Fruit fly (Drosophila melanogaster) whole organism, embryonic: ENCODE results near the gene Pvr.

Experiments
- Antp ChIP-seq: fragments of 200-800 bp; sonication (Bioruptor generic); optimal IDR thresholded peaks from 3 replicates; lab custom pipeline; 2016; ENCODE audit warnings: missing biosample characterization, missing genetic modification characterization
- CG1024 ChIP-seq: fragments of 200-800 bp; sonication (Bioruptor generic); IDR thresholded peaks from 2 replicates; pipeline ENCODE4 v1.3.6; 2022; ENCODE audit warnings: missing biosample characterization, missing genetic modification characterization
- CG10959 ChIP-seq: fragments of 200-800 bp; sonication (Bioruptor generic); IDR thresholded peaks from 2 replicates; pipeline ENCODE4 v1.3.6; 2022; ENCODE audit warnings: missing biosample characterization, missing genetic modification characterization
- CG12071 ChIP-seq: fragments of 200-800 bp; sonication (Bioruptor generic); optimal IDR thresholded peaks from 3 replicates; lab custom pipeline; 2018; ENCODE audit warnings: missing biosample characterization, mild to moderate bottlenecking, missing genetic modification characterization
- CG12299 ChIP-seq: fragments of 200-800 bp; sonication (Bioruptor generic); optimal IDR thresholded peaks from 2 replicates; lab custom pipeline; 2018; ENCODE audit warnings: missing biosample characterization, mild to moderate bottlenecking, missing genetic modification characterization
- CG1233 ChIP-seq: fragments of 200-800 bp; sonication (Bioruptor generic); optimal IDR thresholded peaks from 4 replicates; lab custom pipeline; 2018; ENCODE audit warnings: missing biosample characterization, mild to moderate bottlenecking, missing genetic modification characterization
- CG13123 ChIP-seq: fragments of 200-800 bp; sonication (Bioruptor generic); optimal IDR thresholded peaks from 2 replicates; lab custom pipeline; 2016; ENCODE audit warnings: missing biosample characterization, missing genetic modification characterization
- CG13624 ChIP-seq: fragments of 200-800 bp; sonication (Bioruptor generic); optimal IDR thresholded peaks from 2 replicates; lab custom pipeline; 2016; ENCODE audit warnings: missing biosample characterization, missing genetic modification characterization
- CG14710 ChIP-seq: fragments of 200-800 bp; sonication (Bioruptor generic); optimal IDR thresholded peaks from 3 replicates; lab custom pipeline; 2019; ENCODE audit warnings: missing biosample characterization, mild to moderate bottlenecking, missing genetic modification characterization, moderate library complexity
- CG14860 ChIP-seq: fragments of 200-800 bp; sonication (Bioruptor generic); IDR thresholded peaks from 3 replicates; pipeline ENCODE4 v1.3.6; 2022; ENCODE audit warnings: missing biosample characterization, missing genetic modification characterization; ENCODE audit not compliant: partially characterized antibody
- CG14965 ChIP-seq: fragments of 200-800 bp; sonication (Bioruptor generic); optimal IDR thresholded peaks from 2 replicates; lab custom pipeline; 2016; ENCODE audit warnings: missing biosample characterization, missing genetic modification characterization, borderline replicate concordance
- CG15011 ChIP-seq: fragments of 200-800 bp; sonication (Bioruptor generic); optimal IDR thresholded peaks from 3 replicates; lab custom pipeline; 2018; ENCODE audit warnings: missing biosample characterization, mild to moderate bottlenecking, missing genetic modification characterization
- CG15479 ChIP-seq: fragments of 200-800 bp; sonication (Bioruptor generic); optimal IDR thresholded peaks from 3 replicates; lab custom pipeline; 2019; ENCODE audit warnings: missing biosample characterization, mild to moderate bottlenecking, missing genetic modification characterization, moderate library complexity
- CG1603 ChIP-seq: fragments of 200-800 bp; sonication (Bioruptor generic); optimal IDR thresholded peaks from 2 replicates; lab custom pipeline; 2019; ENCODE audit warnings: missing biosample characterization, mild to moderate bottlenecking, missing genetic modification characterization, moderate library complexity
- CG2199 ChIP-seq: fragments of 200-800 bp; sonication (Bioruptor generic); IDR thresholded peaks from 3 replicates; pipeline ENCODE4 v1.3.6; 2022; ENCODE audit warnings: missing biosample characterization, missing genetic modification characterization
- CG31388 ChIP-seq: fragments of 200-800 bp; sonication (Bioruptor generic); optimal IDR thresholded peaks from 2 replicates; lab custom pipeline; 2016; ENCODE audit warnings: missing biosample characterization, missing genetic modification characterization
- CG33213 ChIP-seq: fragments of 200-800 bp; sonication (Bioruptor generic); optimal IDR thresholded peaks from 3 replicates; lab custom pipeline; 2016; ENCODE audit warnings: missing biosample characterization, missing genetic modification characterization
- CG3726 ChIP-seq: fragments of 200-800 bp; sonication (Bioruptor generic); IDR thresholded peaks from 3 replicates; pipeline ENCODE4, ENCODE4 v1.3.6; 2022; ENCODE audit warnings: missing biosample characterization, missing genetic modification characterization
- CG3995 ChIP-seq: fragments of 200-800 bp; sonication (Bioruptor generic); optimal IDR thresholded peaks from 3 replicates; lab custom pipeline; 2016; ENCODE audit warnings: missing biosample characterization, missing genetic modification characterization
- CG6813 ChIP-seq: fragments of 200-800 bp; sonication (Bioruptor generic); optimal IDR thresholded peaks from 2 replicates; lab custom pipeline; 2017; ENCODE audit warnings: missing biosample characterization, missing genetic modification characterization, mild to moderate bottlenecking, moderate library complexity, missing genetic modification reagents
- CG7745 ChIP-seq: fragments of 200-800 bp; sonication (Bioruptor generic); optimal IDR thresholded peaks from 2 replicates; lab custom pipeline; 2018; ENCODE audit warnings: missing biosample characterization, mild to moderate bottlenecking, missing genetic modification characterization, moderate library complexity
- Camta ChIP-seq: fragments of 200-800 bp; sonication (Bioruptor generic); optimal IDR thresholded peaks from 2 replicates; lab custom pipeline; 2016; ENCODE audit warnings: missing biosample characterization, missing genetic modification characterization
- Dip3 ChIP-seq: fragments of 200-800 bp; sonication (Bioruptor generic); optimal IDR thresholded peaks from 3 replicates; lab custom pipeline; 2016; ENCODE audit warnings: missing biosample characterization, missing genetic modification characterization
- E2f1 ChIP-seq: fragments of 200-800 bp; sonication (Bioruptor generic); IDR thresholded peaks from 2 replicates; pipeline ENCODE4 v1.3.6; 2022; ENCODE audit warnings: missing biosample characterization, missing genetic modification characterization
- Elba2 ChIP-seq: fragments of 200-800 bp; sonication (Bioruptor generic); optimal IDR thresholded peaks from 3 replicates; lab custom pipeline; 2016; ENCODE audit warnings: missing biosample characterization, missing genetic modification characterization
- Ets97D ChIP-seq: fragments of 200-800 bp; sonication (Bioruptor generic); optimal IDR thresholded peaks from 3 replicates; lab custom pipeline; 2016; ENCODE audit warnings: missing biosample characterization, missing genetic modification characterization
- Sin3A ChIP-seq: fragments of >200 bp; optimal IDR thresholded peaks from 2 replicates; lab custom pipeline; 2018
- TFAM ChIP-seq: fragments of 200-800 bp; sonication (Bioruptor generic); optimal IDR thresholded peaks from 2 replicates; lab custom pipeline; 2017; ENCODE audit warnings: missing biosample characterization, missing genetic modification characterization, inconsistent platforms
- Vsx1 ChIP-seq: fragments of 200-800 bp; sonication (Bioruptor generic); optimal IDR thresholded peaks from 2 replicates; lab custom pipeline; 2017; ENCODE audit warnings: missing biosample characterization, mild to moderate bottlenecking, missing genetic modification characterization, missing genetic modification reagents
- ato ChIP-seq: fragments of 200-800 bp; sonication (Bioruptor generic); IDR thresholded peaks from 2 replicates; pipeline ENCODE4 v1.3.6; 2022; ENCODE audit warnings: missing biosample characterization, missing genetic modification characterization; ENCODE audit not compliant: partially characterized antibody
- cato ChIP-seq: fragments of 200-800 bp; sonication (Bioruptor generic); optimal IDR thresholded peaks from 2 replicates; lab custom pipeline; 2016; ENCODE audit warnings: missing biosample characterization, missing genetic modification characterization, borderline replicate concordance
- chinmo ChIP-seq: fragments of 200-800 bp; sonication (Bioruptor generic); IDR thresholded peaks from 4 replicates; pipeline ENCODE4 v1.3.6; 2022; ENCODE audit warnings: missing biosample characterization, missing genetic modification characterization; ENCODE audit not compliant: partially characterized antibody
- chm ChIP-seq: fragments of 200-800 bp; sonication (Bioruptor generic); IDR thresholded peaks from 2 replicates; pipeline ENCODE4 v1.3.6; 2022; ENCODE audit warnings: missing biosample characterization, missing genetic modification characterization
- croc ChIP-seq: fragments of 200-800 bp; sonication (Bioruptor generic); conservative IDR thresholded peaks from 3 replicates; pipeline ENCODE4 v1.3.6; 2022; ENCODE audit warnings: missing biosample characterization, missing genetic modification characterization
- crol ChIP-seq: fragments of 200-800 bp; sonication (Bioruptor generic); IDR thresholded peaks from 2 replicates; pipeline ENCODE4 v1.3.6; 2022; ENCODE audit warnings: missing biosample characterization, missing genetic modification characterization
- danr ChIP-seq: fragments of 200-800 bp; sonication (Bioruptor generic); IDR thresholded peaks from 2 replicates; pipeline ENCODE4 v1.3.6; 2022; ENCODE audit warnings: missing biosample characterization, missing genetic modification characterization
- dati ChIP-seq: fragments of 200-800 bp; sonication (Bioruptor generic); IDR thresholded peaks from 2 replicates; pipeline ENCODE4 v1.3.6; 2022; ENCODE audit warnings: missing biosample characterization, missing genetic modification characterization
- dmrt99B ChIP-seq: fragments of 200-800 bp; sonication (Bioruptor generic); optimal IDR thresholded peaks from 2 replicates; lab custom pipeline; 2018; ENCODE audit warnings: missing biosample characterization, mild to moderate bottlenecking, missing genetic modification characterization, moderate library complexity
- fd64A ChIP-seq: fragments of 200-800 bp; sonication (Bioruptor generic); optimal IDR thresholded peaks from 3 replicates; lab custom pipeline; 2018; ENCODE audit warnings: missing biosample characterization, mild to moderate bottlenecking, missing genetic modification characterization
- gem ChIP-seq: fragments of 200-800 bp; sonication (Bioruptor generic); optimal IDR thresholded peaks from 2 replicates; lab custom pipeline; 2019; ENCODE audit warnings: missing biosample characterization, mild to moderate bottlenecking, missing genetic modification characterization, moderate library complexity
- her ChIP-seq: fragments of 200-800 bp; sonication (Bioruptor generic); optimal IDR thresholded peaks from 2 replicates; lab custom pipeline; 2016; ENCODE audit warnings: missing biosample characterization, missing genetic modification characterization
- ind ChIP-seq: fragments of 200-800 bp; sonication (Bioruptor generic); optimal IDR thresholded peaks from 3 replicates; lab custom pipeline; 2016; ENCODE audit warnings: missing biosample characterization, missing genetic modification characterization
- oc ChIP-seq: fragments of 200-800 bp; sonication (Bioruptor generic); optimal IDR thresholded peaks from 2 replicates; lab custom pipeline; 2018; ENCODE audit warnings: missing biosample characterization, mild to moderate bottlenecking, missing genetic modification characterization, moderate library complexity
- odd ChIP-seq: fragments of 200-800 bp; sonication (Bioruptor generic); optimal IDR thresholded peaks from 2 replicates; lab custom pipeline; 2017; ENCODE audit warnings: missing biosample characterization, mild to moderate bottlenecking, missing genetic modification characterization
- pros ChIP-seq: fragments of 200-800 bp; sonication (Bioruptor generic); optimal IDR thresholded peaks from 3 replicates; lab custom pipeline; 2019; ENCODE audit warnings: missing biosample characterization, mild to moderate bottlenecking, missing genetic modification characterization, moderate library complexity
- sqz ChIP-seq: fragments of 200-800 bp; sonication (Bioruptor generic); optimal IDR thresholded peaks from 3 replicates; lab custom pipeline; 2018; ENCODE audit warnings: missing biosample characterization, mild to moderate bottlenecking, missing genetic modification characterization
- tll ChIP-seq, 2 experiments: fragments of 200-800 bp in 1 of 2; fragments of >200 bp in 1 of 2; sonication (Bioruptor generic) in 1 of 2; optimal IDR thresholded peaks; 2 replicates each; lab custom pipeline; 2017 to 2019; ENCODE audit warnings: missing biosample characterization in 2 of 2, missing genetic modification characterization in 2 of 2, mild to moderate bottlenecking in 1 of 2, moderate library complexity in 1 of 2
- twi ChIP-seq: fragments of 200-800 bp; optimal IDR thresholded peaks from 2 replicates; lab custom pipeline; 2019; ENCODE audit warnings: missing biosample characterization, mild to moderate bottlenecking, missing genetic modification characterization, moderate library complexity
- zen ChIP-seq: fragments of 200-800 bp; sonication (Bioruptor generic); optimal IDR thresholded peaks from 3 replicates; lab custom pipeline; 2018; ENCODE audit warnings: missing biosample characterization, mild to moderate bottlenecking, missing genetic modification characterization, moderate library complexity

Pvr gene

dm6 chr2L:8276880-8277279, 37.2 kb upstream of the Pvr start (continued):
- TF ChIP-seq crol (GFP tag; lab: Robert Waterston, UW) (peak; percentile 61), CG13624 (GFP tag; lab: Kevin White, UChicago) (peak; percentile 12), croc (GFP tag; lab: Robert Waterston, UW) (no peak), chinmo (peak; percentile 62; the same call in 1 of the 4 replicates)

dm6 chr2L:8276287-8276686, 36.6 kb upstream of the Pvr start:
- TF ChIP-seq chm (GFP tag; lab: Robert Waterston, UW): 0 out of 2 replicates have a peak, but pooled peaks have one; percentile 45
- no peak for TF ChIP-seq CG33213
- no peak for TF ChIP-seq fd64A (GFP tag; lab: Kevin White, UChicago)
- peak; percentile 97 for TF ChIP-seq zen (tag; lab: Kevin White, UChicago)
- TF ChIP-seq CG12071 (GFP tag; lab: Kevin White, UChicago): no peak
- no peak for TF ChIP-seq dmrt99B (tag; lab: Kevin White, UChicago)
- TF ChIP-seq CG3995: no peak
- TF ChIP-seq pros (GFP tag; lab: Kevin White, UChicago): peak; percentile 27
- TF ChIP-seq CG14860: no peak
- no peak for TF ChIP-seq ato
- no peak for TF ChIP-seq E2f1 (GFP tag; lab: Robert Waterston, UW)
- no peak for TF ChIP-seq CG13123 (GFP tag; lab: Kevin White, UChicago)
- TF ChIP-seq CG1024 (GFP tag; lab: Robert Waterston, UW): no peak
- TF ChIP-seq CG15011 (GFP tag; lab: Kevin White, UChicago): no peak
- TF ChIP-seq CG15479: peak; percentile 92
- peak; percentile 45 for TF ChIP-seq CG1233 (GFP tag; lab: Kevin White, UChicago)
- TF ChIP-seq CG6813 (GFP tag; lab: Kevin White, UChicago): peak; percentile 35
- peak in 1 of 2 experiments; percentile 98 for TF ChIP-seq tll (GFP tag; optimal IDR thresholded peaks at IDR 0.05; lab: Kevin White, UChicago)
- TF ChIP-seq CG14710 (tag; lab: Kevin White, UChicago): peak; percentile 21
- TF ChIP-seq CG12299 (tag; lab: Kevin White, UChicago): no peak
- no peak for TF ChIP-seq TFAM (GFP tag; lab: Kevin White, UChicago)
- no peak for TF ChIP-seq CG3726 (GFP tag; lab: Robert Waterston, UW)
- no peak for TF ChIP-seq Dip3 (GFP tag; lab: Kevin White, UChicago)
- no peak for TF ChIP-seq her (GFP tag; lab: Kevin White, UChicago)
- TF ChIP-seq danr (GFP tag; lab: Robert Waterston, UW): no peak
- no peak for TF ChIP-seq sqz (GFP tag; lab: Kevin White, UChicago)
- no peak for TF ChIP-seq cato (GFP tag; lab: Kevin White, UChicago)
- TF ChIP-seq Camta (GFP tag; lab: Kevin White, UChicago): no peak
- peak; percentile 80 for TF ChIP-seq CG7745
- TF ChIP-seq dati: no peak
- peak; percentile 58; the same call in 1 of the 3 replicates for TF ChIP-seq CG2199
- peak; percentile 32 for TF ChIP-seq odd (GFP tag; lab: Kevin White, UChicago)
- TF ChIP-seq CG14965 (GFP tag; lab: Kevin White, UChicago): no peak
- peak; percentile 17 for TF ChIP-seq oc (tag; lab: Kevin White, UChicago)
- TF ChIP-seq ind: no peak
- TF ChIP-seq Vsx1: no peak
- TF ChIP-seq Antp (GFP tag; lab: Kevin White, UChicago): no peak
- peak; percentile 37 for TF ChIP-seq CG1603 (tag; lab: Kevin White, UChicago)
- no peak for TF ChIP-seq Sin3A (lab: Kevin White, UChicago)
- 0 out of 2 replicates have a peak, but pooled peaks have one; percentile 33 for TF ChIP-seq CG10959 (GFP tag; lab: Robert Waterston, UW)
- peak; percentile 23 for TF ChIP-seq twi
- TF ChIP-seq Ets97D (GFP tag; lab: Kevin White, UChicago): no peak
- TF ChIP-seq Elba2 (GFP tag; lab: Kevin White, UChicago): peak; percentile 56
- peak; percentile 10 for TF ChIP-seq gem (tag; lab: Kevin White, UChicago)
- TF ChIP-seq CG31388 (GFP tag; lab: Kevin White, UChicago): no peak
